Fruit fly (Drosophila melanogaster) whole organism, wandering third instar larva: ENCODE results near the gene Zw.

ENCODE experiments used
- Abd-B ChIP-seq: fragments of >200 bp; optimal IDR thresholded peaks from 2 replicates; lab custom pipeline; 2017; ENCODE audit warnings: missing biosample characterization, missing genetic modification characterization
- CG32264 ChIP-seq: fragments of 200-800 bp; sonication (Bioruptor generic); optimal IDR thresholded peaks from 2 replicates; lab custom pipeline; 2016; ENCODE audit warnings: missing biosample characterization, missing genetic modification characterization
- CG9705 ChIP-seq: fragments of 200-800 bp; sonication (Bioruptor generic); optimal IDR thresholded peaks from 2 replicates; lab custom pipeline; 2018; ENCODE audit warnings: missing biosample characterization, mild to moderate bottlenecking, missing genetic modification characterization
- CrebA ChIP-seq: fragments of 200-800 bp; sonication (Bioruptor generic); optimal IDR thresholded peaks from 2 replicates; lab custom pipeline; 2016; ENCODE audit warnings: missing biosample characterization, mild to moderate bottlenecking, missing genetic modification characterization, borderline replicate concordance
- Dfd ChIP-seq: fragments of >200 bp; optimal IDR thresholded peaks from 2 replicates; lab custom pipeline; 2017; ENCODE audit warnings: missing biosample characterization, missing genetic modification characterization
- Dif ChIP-seq: fragments of 200-275, 200-300 bp; sonication (Bioruptor generic); optimal IDR thresholded peaks from 2 replicates; lab custom pipeline; 2018; ENCODE audit warnings: missing biosample characterization, missing genetic modification characterization; ENCODE audit not compliant: partially characterized antibody
- HLH106 ChIP-seq: fragments of 200-800 bp; optimal IDR thresholded peaks from 3 replicates; lab custom pipeline; 2019; ENCODE audit warnings: missing biosample characterization, mild to moderate bottlenecking, missing genetic modification characterization, moderate library complexity
- Hnf4 ChIP-seq: fragments of 200-800 bp; sonication (Bioruptor generic); optimal IDR thresholded peaks from 2 replicates; lab custom pipeline; 2016; ENCODE audit warnings: missing biosample characterization, mild to moderate bottlenecking, missing genetic modification characterization
- Hr83 ChIP-seq: fragments of 200-300 bp; sonication (Bioruptor generic); optimal IDR thresholded peaks from 2 replicates; lab custom pipeline; 2016; ENCODE audit warnings: missing biosample characterization, mild to moderate bottlenecking, missing genetic modification characterization, moderate library complexity; ENCODE audit not compliant: poor library complexity, severe bottlenecking
- Jra ChIP-seq: sonication (Bioruptor generic); optimal IDR thresholded peaks from 2 replicates; lab custom pipeline; 2016; ENCODE audit warnings: missing biosample characterization, missing genetic modification characterization
- Mio ChIP-seq: sonication (Bioruptor generic); optimal IDR thresholded peaks from 2 replicates; lab custom pipeline; 2016; ENCODE audit warnings: missing biosample characterization, missing genetic modification characterization
- N ChIP-seq: fragments of >200 bp; optimal IDR thresholded peaks from 2 replicates; lab custom pipeline; 2018; ENCODE audit warnings: missing biosample characterization, missing external identifiers, missing genetic modification characterization
- OdsH ChIP-seq: fragments of 200-800 bp; sonication (Bioruptor generic); optimal IDR thresholded peaks from 2 replicates; lab custom pipeline; 2016; ENCODE audit warnings: missing biosample characterization, mild to moderate bottlenecking, missing genetic modification characterization
- Sp1 ChIP-seq: fragments of 200-800 bp; sonication (Bioruptor generic); optimal IDR thresholded peaks from 3 replicates; lab custom pipeline; 2019; ENCODE audit warnings: missing biosample characterization, mild to moderate bottlenecking, missing genetic modification characterization, moderate library complexity
- Vsx2 ChIP-seq: fragments of 200-300, 225-300 bp; sonication (Bioruptor generic); optimal IDR thresholded peaks from 2 replicates; lab custom pipeline; 2018; ENCODE audit warnings: missing biosample characterization, missing genetic modification characterization; ENCODE audit not compliant: partially characterized antibody
- br ChIP-seq: fragments of 200-800 bp; sonication (Bioruptor generic); optimal IDR thresholded peaks from 2 replicates; lab custom pipeline; 2016; ENCODE audit warnings: missing biosample characterization, missing genetic modification characterization
- brk ChIP-seq: fragments of 200-800 bp; sonication (Bioruptor generic); optimal IDR thresholded peaks from 2 replicates; lab custom pipeline; 2016; ENCODE audit warnings: missing biosample characterization, mild to moderate bottlenecking, missing genetic modification characterization
- dl ChIP-seq, 2 experiments: fragments of 175-275, 200-275 bp in 1 of 2; fragments of 200-275 bp in 1 of 2; sonication (Bioruptor generic); optimal IDR thresholded peaks; lab custom pipeline; 2018; ENCODE audit warnings: mild to moderate bottlenecking in 2 of 2, missing biosample characterization in 2 of 2, missing genetic modification characterization in 2 of 2, moderate library complexity in 2 of 2; ENCODE audit not compliant: partially characterized antibody in 2 of 2, insufficient read depth in 1 of 2
- dmrt93B ChIP-seq: fragments of 200-800 bp; sonication (Bioruptor generic); optimal IDR thresholded peaks from 2 replicates; lab custom pipeline; 2018; ENCODE audit warnings: missing biosample characterization, mild to moderate bottlenecking, missing genetic modification characterization
- dsf ChIP-seq: sonication (Bioruptor generic); optimal IDR thresholded peaks from 2 replicates; lab custom pipeline; 2016; ENCODE audit warnings: missing biosample characterization, missing genetic modification characterization, borderline replicate concordance
- ey ChIP-seq: fragments of 200-800 bp; sonication (Bioruptor generic); optimal IDR thresholded peaks from 2 replicates; lab custom pipeline; 2016; ENCODE audit warnings: missing biosample characterization, missing genetic modification characterization
- foxo ChIP-seq, 2 experiments: fragments of 200-800 bp; sonication (Bioruptor generic); optimal IDR thresholded peaks; 2 replicates in 1 of 2; 3 replicates in 1 of 2; lab custom pipeline; 2016 to 2017; ENCODE audit warnings: missing biosample characterization in 2 of 2, missing genetic modification characterization in 2 of 2
- fru ChIP-seq: fragments of 200-800 bp; sonication (Bioruptor generic); optimal IDR thresholded peaks from 3 replicates; lab custom pipeline; 2016; ENCODE audit warnings: missing biosample characterization, mild to moderate bottlenecking, missing genetic modification characterization
- h ChIP-seq: fragments of 200-800 bp; sonication (Bioruptor generic); optimal IDR thresholded peaks from 3 replicates; lab custom pipeline; 2016; ENCODE audit warnings: missing biosample characterization, mild to moderate bottlenecking, missing genetic modification characterization
- jim ChIP-seq: fragments of 175-275, 200-325 bp; sonication (Bioruptor generic); optimal IDR thresholded peaks from 2 replicates; lab custom pipeline; 2016; ENCODE audit warnings: missing biosample characterization, mild to moderate bottlenecking, missing genetic modification characterization
- lola ChIP-seq: fragments of >200 bp; optimal IDR thresholded peaks from 2 replicates; lab custom pipeline; 2017; ENCODE audit warnings: missing biosample characterization, missing genetic modification characterization
- psq ChIP-seq: fragments of 200-800 bp; sonication (Bioruptor generic); optimal IDR thresholded peaks from 3 replicates; lab custom pipeline; 2017; ENCODE audit warnings: missing biosample characterization, mild to moderate bottlenecking, missing genetic modification characterization, moderate library complexity
- sage ChIP-seq: fragments of 200-800 bp; sonication (Bioruptor generic); optimal IDR thresholded peaks from 2 replicates; lab custom pipeline; 2016; ENCODE audit warnings: missing biosample characterization, mild to moderate bottlenecking, missing genetic modification characterization
- sv ChIP-seq: fragments of 200-800 bp; sonication (Bioruptor generic); optimal IDR thresholded peaks from 3 replicates; lab custom pipeline; 2016; ENCODE audit warnings: missing biosample characterization, missing genetic modification characterization
- tai ChIP-seq: sonication (Bioruptor generic); optimal IDR thresholded peaks from 2 replicates; lab custom pipeline; 2016; ENCODE audit warnings: missing biosample characterization, missing genetic modification characterization
- usp ChIP-seq: fragments of >200 bp; optimal IDR thresholded peaks from 2 replicates; lab custom pipeline; 2017; ENCODE audit warnings: missing biosample characterization, missing genetic modification characterization
- woc ChIP-seq: sonication (Bioruptor generic); optimal IDR thresholded peaks from 2 replicates; lab custom pipeline; 2016; ENCODE audit warnings: missing biosample characterization, mild to moderate bottlenecking, missing genetic modification characterization

The Zw gene

DNA sequence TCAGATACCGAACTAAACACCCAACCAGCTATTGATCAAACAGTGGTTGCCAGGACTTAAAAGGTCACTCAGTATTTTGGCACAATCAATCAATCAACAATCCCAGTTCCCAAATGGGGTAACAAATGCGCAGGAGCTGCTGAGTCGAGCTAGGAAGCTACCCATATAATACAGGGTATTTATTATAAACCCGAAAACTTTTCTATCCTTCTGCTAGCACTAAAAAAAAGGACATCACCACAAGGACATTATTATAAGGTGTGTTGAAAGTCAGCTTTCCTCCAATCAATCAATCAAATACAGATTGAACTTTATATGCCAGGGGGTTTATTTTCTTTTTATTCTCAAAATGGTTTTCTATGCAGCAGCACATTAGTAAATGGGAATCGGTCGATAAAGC is 45.9 kb upstream of the Zw start, which contains the start of gene CG14221:
TSS of gene CG14221 (minus strand) at position 101 of the 400 bp plus-strand sequence.
- TF ChIP-seq Vsx2 (no peak), Dfd (GFP tag; lab: Kevin White, UChicago) (no peak), dsf (GFP tag; lab: Kevin White, UChicago) (no peak), br (GFP tag; lab: Kevin White, UChicago) (no peak), sv (GFP tag; lab: Kevin White, UChicago) (no peak), CG9705 (GFP tag; lab: Kevin White, UChicago) (no peak), ey (GFP tag; lab: Kevin White, UChicago) (no peak), Hr83 (no peak), dmrt93B (GFP tag; lab: Kevin White, UChicago) (no peak), Jra (GFP tag; lab: Kevin White, UChicago) (no peak), brk (GFP tag; lab: Kevin White, UChicago) (no peak), Abd-B (GFP tag; lab: Kevin White, UChicago) (no peak), foxo (GFP tag; optimal IDR thresholded peaks at IDR 0.05; lab: Kevin White, UChicago) (no peak), tai (GFP tag; lab: Kevin White, UChicago) (no peak), psq (GFP tag; lab: Kevin White, UChicago) (no peak), CrebA (GFP tag; lab: Kevin White, UChicago) (no peak), h (GFP tag; lab: Kevin White, UChicago) (no peak), woc (GFP tag; lab: Kevin White, UChicago) (no peak), HLH106 (tag; lab: Kevin White, UChicago) (no peak), lola (no peak)

DNA sequence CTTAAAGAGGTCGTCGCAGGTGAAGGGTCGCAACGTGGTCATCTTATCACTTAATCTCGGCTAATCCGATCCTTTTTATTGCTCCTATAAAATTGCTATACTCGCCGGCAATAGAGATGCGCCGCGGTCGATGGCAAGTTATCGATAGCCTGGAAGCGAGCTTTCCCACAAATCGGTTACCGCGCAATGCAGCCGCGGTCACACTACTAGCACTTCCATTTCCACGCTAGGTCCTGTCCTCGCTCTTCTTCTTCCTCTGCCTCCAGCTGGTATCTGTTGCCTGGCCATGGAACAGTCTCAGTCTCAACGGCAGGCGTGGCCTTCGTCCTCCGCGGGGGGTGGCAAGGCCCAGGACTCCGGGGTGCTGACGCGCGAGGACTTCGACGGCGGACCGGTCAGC is 44.1 kb upstream of the Zw start, which contains the start of the genes Naa20A and MKP-4:
TSS of gene Naa20A (minus strand) at position 151 of the 400 bp plus-strand sequence.
TSS of gene MKP-4 (plus strand) at position 191 of the 400 bp plus-strand sequence.
- TF ChIP-seq woc (GFP tag; lab: Kevin White, UChicago) (no peak), lola (no peak), Hnf4 (GFP tag; lab: Kevin White, UChicago) (no peak), dl (GFP tag; optimal IDR thresholded peaks at IDR 0.05; lab: Kevin White, UChicago; ENCODE audit: insufficient read depth in 1 of 2, partially characterized antibody in 2 of 2) (no peak), sv (GFP tag; lab: Kevin White, UChicago) (no peak), Mio (GFP tag; lab: Kevin White, UChicago) (no peak), jim (no peak), usp (GFP tag; lab: Kevin White, UChicago) (no peak)

DNA sequence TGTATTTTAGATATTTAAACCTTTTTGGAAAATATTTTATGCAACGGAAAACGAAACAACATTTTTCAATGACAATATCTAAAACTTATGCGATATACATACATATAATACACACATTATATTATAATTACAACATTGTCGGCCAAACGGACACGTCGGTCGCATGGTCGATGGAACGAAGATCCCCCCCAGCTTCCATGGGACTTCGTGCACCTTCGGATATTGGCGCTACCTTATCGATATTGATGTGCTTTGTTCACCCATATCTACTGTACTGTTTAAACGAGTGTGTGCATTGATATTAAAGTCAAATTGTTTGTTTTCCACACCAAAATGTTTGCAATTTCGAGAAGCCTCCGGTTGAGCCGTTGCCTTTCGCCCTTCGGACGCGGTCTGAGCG is 41.6 kb upstream of the Zw start, which contains the start of gene CG14212:
TSS of gene CG14212 (plus strand) at position 301 of the 400 bp plus-strand sequence.
- no peak for TF ChIP-seq usp (GFP tag; lab: Kevin White, UChicago)
- TF ChIP-seq Dfd (GFP tag; lab: Kevin White, UChicago) = no peak
- no peak for TF ChIP-seq Abd-B (GFP tag; lab: Kevin White, UChicago)
- no peak for TF ChIP-seq Dif (GFP tag; lab: Kevin White, UChicago)
- TF ChIP-seq Sp1 = no peak
- no peak for TF ChIP-seq OdsH (GFP tag; lab: Kevin White, UChicago)
- no peak for TF ChIP-seq br (GFP tag; lab: Kevin White, UChicago)
- TF ChIP-seq fru (GFP tag; lab: Kevin White, UChicago) = no peak
- no peak for TF ChIP-seq CG32264
- no peak for TF ChIP-seq sage
- no peak for TF ChIP-seq lola

- no peak for TF ChIP-seq dsf (GFP tag; lab: Kevin White, UChicago)
- no peak for TF ChIP-seq foxo (GFP tag; optimal IDR thresholded peaks at IDR 0.05; lab: Kevin White, UChicago)
- TF ChIP-seq dl (GFP tag; optimal IDR thresholded peaks at IDR 0.05; lab: Kevin White, UChicago; ENCODE audit: insufficient read depth in 1 of 2, partially characterized antibody in 2 of 2) = peak in 1 of 2 experiments; percentile 76
- no peak for TF ChIP-seq ey (GFP tag; lab: Kevin White, UChicago)
- TF ChIP-seq fru (GFP tag; lab: Kevin White, UChicago) = peak; percentile 42
- peak; percentile 4 for TF ChIP-seq Sp1
- TF ChIP-seq Dif (GFP tag; lab: Kevin White, UChicago) = peak; percentile 91
- peak; percentile 33 for TF ChIP-seq psq (GFP tag; lab: Kevin White, UChicago)
- peak; percentile 83 for TF ChIP-seq N (GFP tag; lab: Kevin White, UChicago)
- no peak for TF ChIP-seq jim
These were observed 35.7 kb upstream of the Zw start for dm6 chrX:19631365-19631832.
